Worm (Caenorhabditis elegans): ENCODE results near the gene F08D12.12.

ce11 chrII:2785787-2786186, 1.1 kb downstream of the F08D12.12 start:
- TF ChIP-seq tbx-11 (GFP tag; IDR thresholded peaks at IDR 0.05) (no peak), hnd-1 (tag; optimal IDR thresholded peaks at IDR 0.05) (no peak), ama-1 (optimal IDR thresholded peaks at IDR 0.05) (no peak), sea-1 (GFP tag; conservative IDR thresholded peaks at IDR 0.05) (no peak), ceh-36 (tag; optimal IDR thresholded peaks at IDR 0.05) (no peak), hmg-4 (GFP tag; optimal IDR thresholded peaks at IDR 0.05) (no peak), aly-1 (tag; optimal IDR thresholded peaks at IDR 0.05) (no peak), scrt-1 (GFP tag; IDR thresholded peaks at IDR 0.05) (no peak), tbx-37 (GFP tag; conservative IDR thresholded peaks at IDR 0.05) (no peak)

All from whole organism, early embryonic.